Worm (Caenorhabditis elegans): ENCODE data around the gene C55A6.6.

C55A6.6 gene

ce11 chrV:11514677-11515076 lies at the start of gene C55A6.6:
Gene C55A6.6 (minus strand): TSS chrV:11514737.
- TF ChIP-seq fax-1 (tag; optimal IDR thresholded peaks at IDR 0.05) (no peak), sdc-2 (tag; optimal IDR thresholded peaks at IDR 0.05) (no peak), ceh-48 (tag; optimal IDR thresholded peaks at IDR 0.05) (no peak), nhr-11 (tag; optimal IDR thresholded peaks at IDR 0.05) (no peak), pax-1 (tag; optimal IDR thresholded peaks at IDR 0.05) (no peak), ama-1 (optimal IDR thresholded peaks at IDR 0.05) (no peak), madf-2 (tag; optimal IDR thresholded peaks at IDR 0.05) (no peak), ceh-2 (tag; optimal IDR thresholded peaks at IDR 0.05) (no peak), rnt-1 (tag; optimal IDR thresholded peaks at IDR 0.05) (no peak), ceh-6 (GFP tag; optimal IDR thresholded peaks at IDR 0.05) (no peak), lim-6 (tag; optimal IDR thresholded peaks at IDR 0.05) (no peak), ceh-18 (tag; optimal IDR thresholded peaks at IDR 0.05) (no peak), C38D4.7 (GFP tag; optimal IDR thresholded peaks at IDR 0.05) (no peak), K02D7.2 (tag; optimal IDR thresholded peaks at IDR 0.05) (no peak), ceh-31 (tag; optimal IDR thresholded peaks at IDR 0.05) (no peak)

ce11 chrV:11562643-11563042 lies 48.1 kb upstream of the C55A6.6 start, which contains the start of gene srx-86:
Gene srx-86 (plus strand): TSS chrV:11562943.
- TF ChIP-seq pqm-1 (tag; optimal IDR thresholded peaks at IDR 0.05) (no peak), sox-2 (GFP tag; IDR thresholded peaks at IDR 0.05) (no peak), madf-2 (tag; optimal IDR thresholded peaks at IDR 0.05) (no peak), C38D4.7 (GFP tag; optimal IDR thresholded peaks at IDR 0.05) (no peak), ceh-45 (GFP tag; IDR thresholded peaks at IDR 0.05) (no peak), hlh-30 (tag; optimal IDR thresholded peaks at IDR 0.05; ENCODE audit: insufficient read depth) (no peak), hlh-13 (GFP tag; optimal IDR thresholded peaks at IDR 0.05) (no peak), eyg-1 (tag; optimal IDR thresholded peaks at IDR 0.05) (no peak), lin-11 (tag; optimal IDR thresholded peaks at IDR 0.05) (no peak), pax-1 (tag; optimal IDR thresholded peaks at IDR 0.05) (no peak), dve-1 (tag; optimal IDR thresholded peaks at IDR 0.05) (no peak), elt-4 (tag; optimal IDR thresholded peaks at IDR 0.05) (no peak), nfya-1 (tag; optimal IDR thresholded peaks at IDR 0.05) (no peak), C08G9.2 (tag; optimal IDR thresholded peaks at IDR 0.05) (no peak)

ce11 chrV:11554260-11554659 lies 39.7 kb upstream of the C55A6.6 start, which contains the start of gene duo-1:
Gene duo-1 (plus strand): TSS chrV:11554630.
- TF ChIP-seq hlh-13 (GFP tag; optimal IDR thresholded peaks at IDR 0.05) (no peak), ets-4 (tag; optimal IDR thresholded peaks at IDR 0.05) (no peak), K09A11.1 (tag; optimal IDR thresholded peaks at IDR 0.05; ENCODE audit: insufficient read depth) (no peak), pqm-1 (tag; optimal IDR thresholded peaks at IDR 0.05) (no peak), ceh-6 (GFP tag; optimal IDR thresholded peaks at IDR 0.05) (no peak), hlh-8 (tag; optimal IDR thresholded peaks at IDR 0.05) (no peak), ztf-16 (tag; optimal IDR thresholded peaks at IDR 0.05) (no peak), ahr-1 (tag; optimal IDR thresholded peaks at IDR 0.05) (no peak), ceh-14 (tag; optimal IDR thresholded peaks at IDR 0.05) (no peak), hlh-15 (tag; optimal IDR thresholded peaks at IDR 0.05) (no peak), unc-55 (GFP tag; optimal IDR thresholded peaks at IDR 0.05) (no peak)

ce11 chrV:11552379-11552778 lies 37.8 kb upstream of the C55A6.6 start, which contains the start of gene srx-85:
Gene srx-85 (plus strand): TSS chrV:11552679.
- no peak for TF ChIP-seq npax-4 (tag; optimal IDR thresholded peaks at IDR 0.05)
- no peak for TF ChIP-seq hlh-15 (tag; optimal IDR thresholded peaks at IDR 0.05)
- no peak for TF ChIP-seq F13H6.1 (tag; optimal IDR thresholded peaks at IDR 0.05)
- TF ChIP-seq fkh-10 (GFP tag; optimal IDR thresholded peaks at IDR 0.05), result no peak
- no peak for TF ChIP-seq ttx-3 (tag; optimal IDR thresholded peaks at IDR 0.05)
- TF ChIP-seq unc-42 (tag; optimal IDR thresholded peaks at IDR 0.05), result no peak
- TF ChIP-seq ceh-2 (tag; optimal IDR thresholded peaks at IDR 0.05), result no peak
- no peak for TF ChIP-seq unc-86 (tag; optimal IDR thresholded peaks at IDR 0.05)
- no peak for TF ChIP-seq ceh-14 (tag; optimal IDR thresholded peaks at IDR 0.05)
